Fruit fly (Drosophila melanogaster): Measurements from ENCODE around the gene CG15894.
A peak's percentile ranks its signal among the peaks of the same experiment; 100 is the strongest.

The CG15894 gene

DNA sequence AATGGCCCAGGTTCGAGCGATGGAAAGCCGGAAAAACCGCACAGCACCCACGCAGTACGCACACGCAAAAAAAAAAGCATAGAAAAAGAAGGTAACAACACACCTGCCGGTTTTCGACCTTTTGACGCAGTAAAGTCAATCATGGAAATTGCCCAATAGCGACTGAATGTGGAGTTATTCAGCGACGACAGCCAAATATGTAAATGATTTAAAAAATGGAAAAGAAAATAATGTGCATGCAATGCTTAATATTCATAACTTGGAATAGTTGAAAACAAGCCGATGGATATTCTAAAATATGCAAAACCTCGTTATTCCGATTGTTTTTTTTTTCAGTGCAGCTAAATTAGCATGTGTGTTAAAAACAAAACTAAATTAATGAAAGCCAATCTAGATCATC lies 5.8 kb upstream of the CG15894 start:
- TF ChIP-seq usp (GFP tag; optimal IDR thresholded peaks at IDR 0.05): no peak
- no peak for TF ChIP-seq pan (optimal IDR thresholded peaks at IDR 0.05)
- TF ChIP-seq dsf (GFP tag; optimal IDR thresholded peaks at IDR 0.05; ENCODE audit: borderline replicate concordance): no peak
- TF ChIP-seq Vsx2 (GFP tag; optimal IDR thresholded peaks at IDR 0.05; ENCODE audit: partially characterized antibody): no peak
- TF ChIP-seq CrebA (GFP tag; optimal IDR thresholded peaks at IDR 0.05; ENCODE audit: borderline replicate concordance): no peak
- TF ChIP-seq GATAd (GFP tag; optimal IDR thresholded peaks at IDR 0.05): no peak
- TF ChIP-seq sv (GFP tag; optimal IDR thresholded peaks at IDR 0.05): no peak
- no peak for TF ChIP-seq dl (GFP tag; optimal IDR thresholded peaks at IDR 0.05; ENCODE audit: insufficient read depth in 1 of 2, partially characterized antibody in 2 of 2)
- TF ChIP-seq N (GFP tag; optimal IDR thresholded peaks at IDR 0.05): no peak
- no peak for TF ChIP-seq psq (GFP tag; optimal IDR thresholded peaks at IDR 0.05)
- TF ChIP-seq Hr78 (GFP tag; optimal IDR thresholded peaks at IDR 0.05): no peak
- no peak for TF ChIP-seq Rel (GFP tag; optimal IDR thresholded peaks at IDR 0.05)
- no peak for TF ChIP-seq Rel (tag; optimal IDR thresholded peaks at IDR 0.05)
- TF ChIP-seq h (GFP tag; optimal IDR thresholded peaks at IDR 0.05): no peak
- TF ChIP-seq dmrt93B (GFP tag; optimal IDR thresholded peaks at IDR 0.05): no peak
- TF ChIP-seq Dif (GFP tag; optimal IDR thresholded peaks at IDR 0.05; ENCODE audit: partially characterized antibody): no peak
- no peak for TF ChIP-seq woc (GFP tag; optimal IDR thresholded peaks at IDR 0.05)
- TF ChIP-seq lola (GFP tag; optimal IDR thresholded peaks at IDR 0.05): no peak
- TF ChIP-seq jim (GFP tag; optimal IDR thresholded peaks at IDR 0.05): no peak
- TF ChIP-seq foxo (GFP tag; optimal IDR thresholded peaks at IDR 0.05): no peak

dm6 chrX:6303675-6304074 lies 5.3 kb upstream of the CG15894 start, which contains the start of gene CG3823:
Gene CG3823, plus strand, starts transcription at chrX:6303975.
- no peak for TF ChIP-seq ey (GFP tag; optimal IDR thresholded peaks at IDR 0.05)
- TF ChIP-seq woc (GFP tag; optimal IDR thresholded peaks at IDR 0.05): no peak
- TF ChIP-seq Dfd (GFP tag; optimal IDR thresholded peaks at IDR 0.05): no peak
- TF ChIP-seq foxo (GFP tag; optimal IDR thresholded peaks at IDR 0.05): no peak
- no peak for TF ChIP-seq HLH106 (tag; optimal IDR thresholded peaks at IDR 0.05)
- no peak for TF ChIP-seq Vsx2 (GFP tag; optimal IDR thresholded peaks at IDR 0.05; ENCODE audit: partially characterized antibody)
- TF ChIP-seq usp (GFP tag; optimal IDR thresholded peaks at IDR 0.05): no peak
- no peak for TF ChIP-seq dmrt93B (GFP tag; optimal IDR thresholded peaks at IDR 0.05)
- TF ChIP-seq Hr83 (GFP tag; optimal IDR thresholded peaks at IDR 0.05; ENCODE audit: poor library complexity, severe bottlenecking): no peak
- no peak for TF ChIP-seq OdsH (GFP tag; optimal IDR thresholded peaks at IDR 0.05)
- no peak for TF ChIP-seq Mio (GFP tag; optimal IDR thresholded peaks at IDR 0.05)
- TF ChIP-seq Jra (GFP tag; optimal IDR thresholded peaks at IDR 0.05): no peak
- TF ChIP-seq GATAd (GFP tag; optimal IDR thresholded peaks at IDR 0.05): no peak
- no peak for TF ChIP-seq CrebA (GFP tag; optimal IDR thresholded peaks at IDR 0.05; ENCODE audit: borderline replicate concordance)

DNA sequence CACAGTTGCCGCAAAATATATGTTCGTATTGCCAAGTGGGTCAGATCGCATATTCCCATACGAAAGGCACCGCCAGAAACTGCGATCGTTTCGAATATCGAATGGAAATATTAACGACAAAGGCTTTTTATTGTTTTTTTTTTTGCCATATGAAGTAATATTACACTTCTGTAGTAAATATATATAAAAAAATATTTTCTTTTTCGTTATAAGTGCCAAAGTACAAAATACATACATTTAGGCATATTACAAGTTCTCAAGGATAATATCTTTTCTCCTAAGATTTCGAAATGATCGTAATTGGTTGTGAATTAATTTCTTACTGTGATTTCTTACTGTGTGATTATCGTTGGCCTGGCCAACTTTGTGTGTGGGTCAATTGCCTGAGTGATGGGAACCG lies 4.8 kb upstream of the CG15894 start:
- TF ChIP-seq rgr (GFP tag; optimal IDR thresholded peaks at IDR 0.05) (peak; percentile 7), foxo (GFP tag; optimal IDR thresholded peaks at IDR 0.05) (peak in 1 of 2 experiments; percentile 24), OdsH (GFP tag; optimal IDR thresholded peaks at IDR 0.05) (no peak)

- TF ChIP-seq dsf (GFP tag; optimal IDR thresholded peaks at IDR 0.05; ENCODE audit: borderline replicate concordance) (no peak), OdsH (GFP tag; optimal IDR thresholded peaks at IDR 0.05) (peak; percentile 19), rgr (GFP tag; optimal IDR thresholded peaks at IDR 0.05) (peak; percentile 14), CG32264 (GFP tag; optimal IDR thresholded peaks at IDR 0.05) (no peak), CG9705 (GFP tag; optimal IDR thresholded peaks at IDR 0.05) (no peak), Hr83 (GFP tag; optimal IDR thresholded peaks at IDR 0.05; ENCODE audit: poor library complexity, severe bottlenecking) (no peak), Rel (GFP tag; optimal IDR thresholded peaks at IDR 0.05) (no peak), Rel (tag; optimal IDR thresholded peaks at IDR 0.05) (no peak), ey (GFP tag; optimal IDR thresholded peaks at IDR 0.05) (peak; percentile 2), lola (GFP tag; optimal IDR thresholded peaks at IDR 0.05) (no peak), Sp1 (GFP tag; optimal IDR thresholded peaks at IDR 0.05) (peak; percentile 3), Abd-B (GFP tag; optimal IDR thresholded peaks at IDR 0.05) (no peak), psq (GFP tag; optimal IDR thresholded peaks at IDR 0.05) (peak; percentile 26), Myc (optimal IDR thresholded peaks at IDR 0.05) (no peak), N (GFP tag; optimal IDR thresholded peaks at IDR 0.05) (no peak), sv (GFP tag; optimal IDR thresholded peaks at IDR 0.05) (no peak), brk (GFP tag; optimal IDR thresholded peaks at IDR 0.05) (no peak), Hnf4 (GFP tag; optimal IDR thresholded peaks at IDR 0.05) (no peak), fru (GFP tag; optimal IDR thresholded peaks at IDR 0.05) (peak; percentile 16), br (GFP tag; optimal IDR thresholded peaks at IDR 0.05) (peak; percentile 27), CrebA (GFP tag; optimal IDR thresholded peaks at IDR 0.05; ENCODE audit: borderline replicate concordance) (no peak), Vsx2 (GFP tag; optimal IDR thresholded peaks at IDR 0.05; ENCODE audit: partially characterized antibody) (peak; percentile 57), jim (GFP tag; optimal IDR thresholded peaks at IDR 0.05) (no peak), Dif (GFP tag; optimal IDR thresholded peaks at IDR 0.05; ENCODE audit: partially characterized antibody) (no peak), dmrt93B (GFP tag; optimal IDR thresholded peaks at IDR 0.05) (no peak), Hr78 (GFP tag; optimal IDR thresholded peaks at IDR 0.05) (no peak), Dfd (GFP tag; optimal IDR thresholded peaks at IDR 0.05) (no peak), Mio (GFP tag; optimal IDR thresholded peaks at IDR 0.05) (no peak), woc (GFP tag; optimal IDR thresholded peaks at IDR 0.05) (peak; percentile 12), dl (GFP tag; optimal IDR thresholded peaks at IDR 0.05; ENCODE audit: insufficient read depth in 1 of 2, partially characterized antibody in 2 of 2) (no peak), tai (GFP tag; optimal IDR thresholded peaks at IDR 0.05) (no peak), usp (GFP tag; optimal IDR thresholded peaks at IDR 0.05) (no peak), HLH106 (tag; optimal IDR thresholded peaks at IDR 0.05) (peak; percentile 15), Jra (GFP tag; optimal IDR thresholded peaks at IDR 0.05) (no peak), foxo (GFP tag; optimal IDR thresholded peaks at IDR 0.05) (peak in 1 of 2 experiments; percentile 37), sage (GFP tag; optimal IDR thresholded peaks at IDR 0.05) (no peak), GATAd (GFP tag; optimal IDR thresholded peaks at IDR 0.05) (no peak), h (GFP tag; optimal IDR thresholded peaks at IDR 0.05) (peak; percentile 10), pan (optimal IDR thresholded peaks at IDR 0.05) (no peak)
Observed at dm6 chrX:6305317-6305716, 3.7 kb upstream of the CG15894 start.

Data from whole organism, wandering third instar larva.